Worm (Caenorhabditis elegans) whole organism, young adult: ENCODE measurements around the gene F01G4.6.

Experiments
- B0336.3 ChIP-seq: fragments of 200-800 bp; sonication (Bioruptor generic); IDR thresholded peaks from 2 replicates; pipeline ENCODE4 v1.3.6; 2022; ENCODE audit warnings: missing genetic modification characterization, missing compliant biosample characterization
- D2030.7 ChIP-seq: fragments of 200-800 bp; sonication (Bioruptor generic); IDR thresholded peaks from 2 replicates; pipeline ENCODE4 v1.3.6; 2022; ENCODE audit warnings: missing genetic modification reagents, missing genetic modification characterization, missing compliant biosample characterization
- F10E7.11 ChIP-seq: sonication (generic microtip); optimal IDR thresholded peaks from 2 replicates; lab custom pipeline; 2017; ENCODE audit warnings: mild to moderate bottlenecking, missing genetic modification characterization, moderate library complexity, missing compliant biosample characterization
- F23B12.7 ChIP-seq: sonication (generic microtip); optimal IDR thresholded peaks from 2 replicates; lab custom pipeline; 2017; ENCODE audit warnings: missing genetic modification characterization, mild to moderate bottlenecking, missing compliant biosample characterization, antibody characterized with exemption, moderate library complexity; ENCODE audit not compliant: insufficient read depth
- F37B4.10 ChIP-seq: fragments of 200-800 bp; sonication (Bioruptor generic); IDR thresholded peaks from 2 replicates; pipeline ENCODE4 v1.3.6; 2022; ENCODE audit warnings: missing genetic modification characterization, missing compliant biosample characterization
- F52B5.7 ChIP-seq: sonication (generic microtip); optimal IDR thresholded peaks from 2 replicates; lab custom pipeline; 2016; ENCODE audit warnings: mild to moderate bottlenecking, missing genetic modification characterization, missing compliant biosample characterization
- F57C9.4 ChIP-seq: sonication (generic microtip); optimal IDR thresholded peaks from 2 replicates; lab custom pipeline; 2017; ENCODE audit warnings: mild to moderate bottlenecking, missing genetic modification characterization, missing compliant biosample characterization
- T07F8.4 ChIP-seq: sonication (generic microtip); optimal IDR thresholded peaks from 2 replicates; lab custom pipeline; 2016; ENCODE audit warnings: mild to moderate bottlenecking, missing genetic modification characterization, moderate library complexity, missing compliant biosample characterization
- Y53G8AR.9 ChIP-seq: fragments of 200-800 bp; sonication (Bioruptor generic); conservative IDR thresholded peaks from 2 replicates; pipeline ENCODE4 v1.3.6; 2022; ENCODE audit warnings: missing genetic modification reagents, missing genetic modification characterization, missing compliant biosample characterization
- Y79H2A.3 ChIP-seq: fragments of 200-800 bp; sonication (Bioruptor generic); conservative IDR thresholded peaks from 2 replicates; pipeline ENCODE4 v1.3.6; 2022; ENCODE audit warnings: missing genetic modification reagents, missing genetic modification characterization, missing compliant biosample characterization
- aptf-3 ChIP-seq: fragments of 200-800 bp; sonication (Bioruptor generic); IDR thresholded peaks from 2 replicates; pipeline ENCODE4 v1.3.6; 2022; ENCODE audit warnings: missing genetic modification characterization, missing compliant biosample characterization
- atf-7 ChIP-seq: sonication (generic microtip); optimal IDR thresholded peaks from 2 replicates; lab custom pipeline; 2017; ENCODE audit warnings: mild to moderate bottlenecking, missing genetic modification characterization, missing compliant biosample characterization
- athp-1 ChIP-seq: sonication (generic microtip); optimal IDR thresholded peaks from 2 replicates; lab custom pipeline; 2017; ENCODE audit warnings: mild to moderate bottlenecking, missing genetic modification characterization, missing compliant biosample characterization
- attf-6 ChIP-seq: fragments of 200-800 bp; sonication (Bioruptor generic); IDR thresholded peaks from 2 replicates; pipeline ENCODE4 v1.3.6; 2022; ENCODE audit warnings: missing genetic modification reagents, missing genetic modification characterization, missing compliant biosample characterization
- bed-1 ChIP-seq: fragments of 200-800 bp; sonication (Bioruptor generic); IDR thresholded peaks from 2 replicates; pipeline ENCODE4 v1.3.6; 2022; ENCODE audit warnings: missing genetic modification reagents, missing genetic modification characterization, missing compliant biosample characterization
- cebp-2 ChIP-seq: fragments of 200-800 bp; sonication (Bioruptor generic); IDR thresholded peaks from 2 replicates; pipeline ENCODE4 v1.3.6; 2022; ENCODE audit warnings: missing genetic modification characterization, missing compliant biosample characterization
- ceh-27 ChIP-seq: fragments of 200-800 bp; sonication (Bioruptor generic); optimal IDR thresholded peaks from 2 replicates; lab custom pipeline; 2018; ENCODE audit warnings: mild to moderate bottlenecking, missing genetic modification characterization, moderate library complexity, missing compliant biosample characterization
- ceh-79 ChIP-seq: sonication (generic microtip); optimal IDR thresholded peaks from 2 replicates; lab custom pipeline; 2017; ENCODE audit warnings: mild to moderate bottlenecking, missing genetic modification characterization, missing compliant biosample characterization
- die-1 ChIP-seq: sonication (generic microtip); optimal IDR thresholded peaks from 2 replicates; lab custom pipeline; 2016; ENCODE audit warnings: missing genotype, mild to moderate bottlenecking, missing genetic modification characterization, missing compliant biosample characterization
- dpl-1 ChIP-seq: fragments of 150-350 bp; optimal IDR thresholded peaks from 2 replicates; lab custom pipeline; 2014; ENCODE audit warnings: missing biosample characterization, missing genetic modification reagents, missing genetic modification characterization
- egrh-3 ChIP-seq: fragments of 200-800 bp; sonication (Bioruptor generic); IDR thresholded peaks from 2 replicates; pipeline ENCODE4 v1.3.6; 2022; ENCODE audit warnings: missing genetic modification reagents, missing genetic modification characterization, missing compliant biosample characterization
- ekl-4 ChIP-seq: fragments of 200-800 bp; sonication (Bioruptor generic); IDR thresholded peaks from 2 replicates; pipeline ENCODE4 v1.3.6; 2022; ENCODE audit warnings: missing genetic modification reagents, missing genetic modification characterization, missing compliant biosample characterization
- ets-4 ChIP-seq: fragments of 200-800 bp; sonication (Bioruptor generic); optimal IDR thresholded peaks from 2 replicates; lab custom pipeline; 2018; ENCODE audit warnings: mild to moderate bottlenecking, missing genetic modification characterization, missing compliant biosample characterization
- fkh-3 ChIP-seq: sonication (generic microtip); optimal IDR thresholded peaks from 2 replicates; lab custom pipeline; 2016; ENCODE audit warnings: mild to moderate bottlenecking, missing genetic modification characterization, missing compliant biosample characterization
- gei-17 ChIP-seq: fragments of 200-800 bp; sonication (Bioruptor generic); optimal IDR thresholded peaks from 2 replicates; lab custom pipeline; 2018; ENCODE audit warnings: mild to moderate bottlenecking, missing genetic modification characterization, missing compliant biosample characterization
- him-1 ChIP-seq: sonication (generic microtip); optimal IDR thresholded peaks from 2 replicates; lab custom pipeline; 2016; ENCODE audit warnings: missing genotype, missing genetic modification reagents, missing genetic modification characterization, missing compliant biosample characterization
- hlh-12 ChIP-seq: sonication (generic microtip); optimal IDR thresholded peaks from 2 replicates; lab custom pipeline; 2016; ENCODE audit warnings: missing genetic modification characterization, missing compliant biosample characterization
- hmg-1.2 ChIP-seq: fragments of 200-800 bp; sonication (Bioruptor generic); IDR thresholded peaks from 2 replicates; pipeline ENCODE4 v1.3.6; 2022; ENCODE audit warnings: missing genetic modification reagents, missing genetic modification characterization, missing compliant biosample characterization
- hrde-1 ChIP-seq: sonication (generic microtip); optimal IDR thresholded peaks from 2 replicates; lab custom pipeline; 2016; ENCODE audit warnings: missing genetic modification characterization, mild to moderate bottlenecking, missing compliant biosample characterization, moderate library complexity, missing genotype, missing genetic modification reagents, borderline replicate concordance
- let-526 ChIP-seq: fragments of 200-800 bp; sonication (Bioruptor generic); IDR thresholded peaks from 2 replicates; pipeline ENCODE4 v1.3.6; 2022; ENCODE audit warnings: missing genetic modification reagents, missing genetic modification characterization, missing compliant biosample characterization
- let-607 ChIP-seq, 2 experiments: fragments of 200-800 bp in 1 of 2; sonication (Bioruptor generic) in 1 of 2; sonication (generic microtip) in 1 of 2; optimal IDR thresholded peaks; 2 replicates each; lab custom pipeline; 2016 to 2018; ENCODE audit warnings: mild to moderate bottlenecking in 2 of 2, missing compliant biosample characterization in 2 of 2, missing genetic modification characterization in 2 of 2, moderate library complexity in 2 of 2, missing genotype in 1 of 2
- mes-4 ChIP-seq: sonication (generic microtip); optimal IDR thresholded peaks from 2 replicates; lab custom pipeline; 2016; ENCODE audit warnings: missing genotype, missing genetic modification characterization, missing compliant biosample characterization
- nhr-90 ChIP-seq: sonication (generic microtip); optimal IDR thresholded peaks from 2 replicates; lab custom pipeline; 2016; ENCODE audit warnings: missing genotype, mild to moderate bottlenecking, missing genetic modification characterization, missing compliant biosample characterization
- rcor-1 ChIP-seq: fragments of 200-800 bp; sonication (Bioruptor generic); IDR thresholded peaks from 2 replicates; pipeline ENCODE4 v1.3.6; 2022; ENCODE audit warnings: missing genetic modification reagents, missing genetic modification characterization, missing compliant biosample characterization
- repo-1 ChIP-seq: sonication (generic microtip); optimal IDR thresholded peaks from 2 replicates; lab custom pipeline; 2017; ENCODE audit warnings: mild to moderate bottlenecking, missing genetic modification characterization, missing compliant biosample characterization
- snpc-1.3 ChIP-seq: sonication (generic microtip); optimal IDR thresholded peaks from 2 replicates; lab custom pipeline; 2017; ENCODE audit warnings: missing genetic modification characterization, mild to moderate bottlenecking, missing compliant biosample characterization, antibody characterized with exemption, moderate library complexity, missing genotype, missing genetic modification reagents; ENCODE audit not compliant: insufficient read depth
- somi-1 ChIP-seq: fragments of 200-800 bp; sonication (Bioruptor generic); optimal IDR thresholded peaks from 2 replicates; lab custom pipeline; 2018; ENCODE audit warnings: mild to moderate bottlenecking, missing genetic modification characterization, missing compliant biosample characterization
- tbp1 ChIP-seq: fragments of 200-800 bp; sonication (Bioruptor generic); optimal IDR thresholded peaks from 2 replicates; lab custom pipeline; 2018; ENCODE audit warnings: mild to moderate bottlenecking, missing genetic modification characterization, missing compliant biosample characterization
- tlf-1 ChIP-seq: fragments of 200-800 bp; sonication (Bioruptor generic); optimal IDR thresholded peaks from 2 replicates; lab custom pipeline; 2018; ENCODE audit warnings: mild to moderate bottlenecking, missing genetic modification characterization, missing compliant biosample characterization
- unc-130 ChIP-seq: sonication (generic microtip); optimal IDR thresholded peaks from 2 replicates; lab custom pipeline; 2016; ENCODE audit warnings: missing genetic modification reagents, missing genetic modification characterization, missing compliant biosample characterization
- unc-62 ChIP-seq: fragments of 150-350 bp; optimal IDR thresholded peaks from 2 replicates; lab custom pipeline; 2014; ENCODE audit warnings: missing biosample characterization, missing genetic modification reagents, missing genetic modification characterization
- zfh-2 ChIP-seq: fragments of 200-800 bp; sonication (Bioruptor generic); conservative IDR thresholded peaks from 2 replicates; pipeline ENCODE4 v1.3.6; 2022; ENCODE audit warnings: missing genetic modification reagents, missing genetic modification characterization, missing compliant biosample characterization
- zim-3 ChIP-seq: sonication (generic microtip); optimal IDR thresholded peaks from 2 replicates; lab custom pipeline; 2017; ENCODE audit warnings: mild to moderate bottlenecking, missing genetic modification characterization, moderate library complexity, missing compliant biosample characterization
- ztf-22 ChIP-seq: fragments of 200-800 bp; sonication (Bioruptor generic); optimal IDR thresholded peaks from 2 replicates; lab custom pipeline; 2018; ENCODE audit warnings: mild to moderate bottlenecking, missing genetic modification characterization, moderate library complexity, missing compliant biosample characterization
- ztf-25 ChIP-seq: fragments of 200-800 bp; sonication (Bioruptor generic); IDR thresholded peaks from 2 replicates; pipeline ENCODE4 v1.3.6; 2022; ENCODE audit warnings: missing genetic modification reagents, missing genetic modification characterization, missing compliant biosample characterization
- ztf-28 ChIP-seq: fragments of 200-800 bp; sonication (Bioruptor generic); IDR thresholded peaks from 2 replicates; pipeline ENCODE4 v1.3.6; 2022; ENCODE audit warnings: missing genetic modification reagents, missing genetic modification characterization, missing compliant biosample characterization
- ztf-3 ChIP-seq: fragments of 200-800 bp; sonication (Bioruptor generic); optimal IDR thresholded peaks from 2 replicates; lab custom pipeline; 2018; ENCODE audit warnings: mild to moderate bottlenecking, missing genetic modification characterization, missing compliant biosample characterization
- ztf-6 ChIP-seq: fragments of 200-800 bp; sonication (Bioruptor generic); IDR thresholded peaks from 2 replicates; pipeline ENCODE4 v1.3.6; 2022; ENCODE audit warnings: missing genetic modification reagents, missing genetic modification characterization, missing compliant biosample characterization

Gene F01G4.6

DNA sequence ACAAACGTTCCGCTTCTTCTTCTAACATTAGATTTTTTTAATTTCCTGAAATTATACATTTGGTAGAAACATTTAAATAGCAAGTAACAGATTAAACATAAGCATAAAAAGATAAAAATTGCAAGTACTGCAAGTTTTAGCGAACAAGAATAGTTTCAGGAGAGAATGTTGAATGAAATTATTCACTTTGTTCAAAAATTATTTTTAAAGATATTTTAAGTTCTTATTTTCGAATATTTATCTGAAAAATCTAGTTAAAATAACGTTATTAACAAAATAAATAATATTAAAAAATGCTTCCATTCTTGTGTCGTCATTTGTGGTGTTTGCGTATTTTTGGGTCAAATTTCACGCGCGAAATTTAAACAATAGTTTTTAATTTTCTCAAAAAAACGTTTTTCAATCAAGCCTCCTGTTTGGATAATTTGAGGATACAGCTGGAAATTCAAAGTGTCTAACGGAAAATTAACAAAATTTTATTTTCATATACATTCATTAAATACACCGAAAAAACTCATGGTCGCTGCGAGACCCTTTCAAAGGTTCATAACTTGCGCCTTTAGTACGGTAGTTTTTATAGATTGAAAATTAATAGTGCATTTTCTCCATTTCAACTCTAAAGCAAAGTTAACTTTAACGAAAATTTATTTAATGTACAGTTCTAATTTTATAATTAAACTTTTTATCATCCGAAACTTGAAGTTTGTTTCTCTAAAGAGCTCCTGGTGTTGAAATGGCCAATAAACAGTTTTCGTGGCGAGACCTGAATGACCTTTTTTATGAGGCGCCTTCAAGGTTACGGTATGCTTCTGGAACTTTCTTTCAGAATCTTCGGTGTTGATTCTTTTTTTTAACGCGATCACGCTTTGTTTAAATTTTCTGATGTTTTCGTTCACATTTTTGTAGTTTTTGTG, 6.7 kb downstream of the F01G4.6 start, which contains the start of gene skih-2 (continued):
- no peak for TF ChIP-seq let-607 (tag; optimal IDR thresholded peaks at IDR 0.05; lab: Kevin White, UChicago)
- no peak for TF ChIP-seq let-526
- TF ChIP-seq nhr-90 (tag; lab: Kevin White, UChicago): no peak
- TF ChIP-seq tbp1 (GFP tag; lab: Kevin White, UChicago): no peak
- TF ChIP-seq rcor-1: peak; percentile 30; the same call in 1 of the 2 replicates
- no peak for TF ChIP-seq ceh-79 (tag; lab: Kevin White, UChicago)
- TF ChIP-seq ceh-27 (GFP tag; lab: Kevin White, UChicago): no peak
- no peak for TF ChIP-seq F10E7.11
- TF ChIP-seq egrh-3 (GFP tag; lab: Robert Waterston, UW): no peak
- TF ChIP-seq hlh-12 (tag; lab: Kevin White, UChicago): no peak
- TF ChIP-seq aptf-3 (GFP tag; lab: Robert Waterston, UW): no peak
- no peak for TF ChIP-seq mes-4 (tag; lab: Kevin White, UChicago)
- TF ChIP-seq athp-1 (tag; lab: Kevin White, UChicago): no peak
- no peak for TF ChIP-seq cebp-2 (GFP tag; lab: Robert Waterston, UW)
- no peak for TF ChIP-seq F23B12.7 (tag; lab: Kevin White, UChicago)
- no peak for TF ChIP-seq unc-62 (GFP tag; lab: Kevin White, UChicago)
- TF ChIP-seq F57C9.4 (tag; lab: Kevin White, UChicago): no peak
- no peak for TF ChIP-seq Y53G8AR.9 (GFP tag; lab: Robert Waterston, UW)
- TF ChIP-seq bed-1: no peak
- TF ChIP-seq hmg-1.2 (GFP tag; lab: Robert Waterston, UW): no peak
- no peak for TF ChIP-seq F37B4.10 (GFP tag; lab: Robert Waterston, UW)
- no peak for TF ChIP-seq B0336.3
- no peak for TF ChIP-seq attf-6 (GFP tag; lab: Robert Waterston, UW)
- no peak; the same call in none of the 2 replicates for TF ChIP-seq D2030.7 (GFP tag; lab: Robert Waterston, UW)
- TF ChIP-seq Y79H2A.3 (GFP tag; lab: Robert Waterston, UW): no peak
- no peak for TF ChIP-seq ets-4 (GFP tag; lab: Kevin White, UChicago)
- no peak for TF ChIP-seq repo-1 (tag; lab: Kevin White, UChicago)
- no peak for TF ChIP-seq ztf-25 (GFP tag; lab: Robert Waterston, UW)
- TF ChIP-seq F52B5.7: no peak
- no peak for TF ChIP-seq ztf-3 (GFP tag; lab: Kevin White, UChicago)
- TF ChIP-seq fkh-3: no peak
- no peak for TF ChIP-seq ztf-6 (GFP tag; lab: Robert Waterston, UW)
- TF ChIP-seq zim-3: no peak
- no peak for TF ChIP-seq hrde-1 (tag; lab: Kevin White, UChicago)
- 0 out of 2 replicates have a peak, but pooled peaks have one; percentile 15 for TF ChIP-seq ekl-4 (GFP tag; lab: Robert Waterston, UW)
- no peak for TF ChIP-seq ztf-22 (GFP tag; lab: Kevin White, UChicago)
- no peak for TF ChIP-seq ztf-28 (GFP tag; lab: Robert Waterston, UW)
- TF ChIP-seq tlf-1: no peak
- TF ChIP-seq snpc-1.3 (tag; lab: Kevin White, UChicago): no peak
- peak; percentile 70 for TF ChIP-seq dpl-1 (GFP tag; lab: Kevin White, UChicago)
- peak; percentile 2 for TF ChIP-seq him-1 (tag; lab: Kevin White, UChicago)
- TF ChIP-seq unc-130 (GFP tag; lab: Kevin White, UChicago): peak; percentile 16
- TF ChIP-seq somi-1: no peak
- no peak for TF ChIP-seq die-1 (tag; lab: Kevin White, UChicago)
- TF ChIP-seq gei-17 (GFP tag; lab: Kevin White, UChicago): no peak
- TF ChIP-seq atf-7 (tag; lab: Kevin White, UChicago): no peak
- no peak for TF ChIP-seq T07F8.4 (tag; lab: Kevin White, UChicago)
- TF ChIP-seq zfh-2 (GFP tag; lab: Robert Waterston, UW): no peak
